Fruit fly (Drosophila melanogaster) whole organism, wandering third instar larva: ENCODE data around the gene mbf1.

Experiments used
- CG32264 ChIP-seq: fragments of 200-800 bp; sonication (Bioruptor generic); optimal IDR thresholded peaks from 2 replicates; lab custom pipeline; 2016; ENCODE audit warnings: missing biosample characterization, missing genetic modification characterization
- Dfd ChIP-seq: fragments of >200 bp; optimal IDR thresholded peaks from 2 replicates; lab custom pipeline; 2017; ENCODE audit warnings: missing biosample characterization, missing genetic modification characterization
- Dif ChIP-seq: fragments of 200-275, 200-300 bp; sonication (Bioruptor generic); optimal IDR thresholded peaks from 2 replicates; lab custom pipeline; 2018; ENCODE audit warnings: missing biosample characterization, missing genetic modification characterization; ENCODE audit not compliant: partially characterized antibody
- Hr83 ChIP-seq: fragments of 200-300 bp; sonication (Bioruptor generic); optimal IDR thresholded peaks from 2 replicates; lab custom pipeline; 2016; ENCODE audit warnings: missing biosample characterization, mild to moderate bottlenecking, missing genetic modification characterization, moderate library complexity; ENCODE audit not compliant: poor library complexity, severe bottlenecking
- OdsH ChIP-seq: fragments of 200-800 bp; sonication (Bioruptor generic); optimal IDR thresholded peaks from 2 replicates; lab custom pipeline; 2016; ENCODE audit warnings: missing biosample characterization, mild to moderate bottlenecking, missing genetic modification characterization
- Vsx2 ChIP-seq: fragments of 200-300, 225-300 bp; sonication (Bioruptor generic); optimal IDR thresholded peaks from 2 replicates; lab custom pipeline; 2018; ENCODE audit warnings: missing biosample characterization, missing genetic modification characterization; ENCODE audit not compliant: partially characterized antibody
- brk ChIP-seq: fragments of 200-800 bp; sonication (Bioruptor generic); optimal IDR thresholded peaks from 2 replicates; lab custom pipeline; 2016; ENCODE audit warnings: missing biosample characterization, mild to moderate bottlenecking, missing genetic modification characterization
- dmrt93B ChIP-seq: fragments of 200-800 bp; sonication (Bioruptor generic); optimal IDR thresholded peaks from 2 replicates; lab custom pipeline; 2018; ENCODE audit warnings: missing biosample characterization, mild to moderate bottlenecking, missing genetic modification characterization
- fru ChIP-seq: fragments of 200-800 bp; sonication (Bioruptor generic); optimal IDR thresholded peaks from 3 replicates; lab custom pipeline; 2016; ENCODE audit warnings: missing biosample characterization, mild to moderate bottlenecking, missing genetic modification characterization
- lola ChIP-seq: fragments of >200 bp; optimal IDR thresholded peaks from 2 replicates; lab custom pipeline; 2017; ENCODE audit warnings: missing biosample characterization, missing genetic modification characterization
- pan ChIP-seq: fragments of >200 bp; optimal IDR thresholded peaks from 2 replicates; lab custom pipeline; 2017
- psq ChIP-seq: fragments of 200-800 bp; sonication (Bioruptor generic); optimal IDR thresholded peaks from 3 replicates; lab custom pipeline; 2017; ENCODE audit warnings: missing biosample characterization, mild to moderate bottlenecking, missing genetic modification characterization, moderate library complexity

- TF ChIP-seq OdsH (GFP tag; lab: Kevin White, UChicago) = no peak
- no peak for TF ChIP-seq Dif (GFP tag; lab: Kevin White, UChicago)
- no peak for TF ChIP-seq Dfd (GFP tag; lab: Kevin White, UChicago)
- no peak for TF ChIP-seq psq (GFP tag; lab: Kevin White, UChicago)
- TF ChIP-seq lola (GFP tag; lab: Kevin White, UChicago) = no peak
- TF ChIP-seq Hr83 (GFP tag; lab: Kevin White, UChicago) = no peak
- TF ChIP-seq dmrt93B (GFP tag; lab: Kevin White, UChicago) = no peak
- no peak for TF ChIP-seq fru (GFP tag; lab: Kevin White, UChicago)
- TF ChIP-seq Vsx2 = no peak
- TF ChIP-seq brk (GFP tag; lab: Kevin White, UChicago) = no peak
- TF ChIP-seq pan (lab: Kevin White, UChicago) = no peak
- TF ChIP-seq CG32264 (GFP tag; lab: Kevin White, UChicago) = no peak
These were observed 3.1 kb upstream of the mbf1 start for dm6 chr3L:16571014-16571738.
